Worm (Caenorhabditis elegans) whole organism, young adult: ENCODE data around the gene ogdh-1.
A peak's percentile ranks its signal among the peaks of the same experiment; 100 is the strongest.

ENCODE experiments used
- B0035.1 ChIP-seq: sonication (generic microtip); optimal IDR thresholded peaks from 2 replicates; lab custom pipeline; 2016; ENCODE audit warnings: missing genetic modification characterization, mild to moderate bottlenecking, missing compliant biosample characterization, missing genotype, missing genetic modification reagents
- F49E8.2 ChIP-seq: sonication (generic microtip); optimal IDR thresholded peaks from 3 replicates; lab custom pipeline; 2017; ENCODE audit warnings: missing genetic modification characterization, mild to moderate bottlenecking, missing compliant biosample characterization, antibody characterized with exemption, moderate library complexity; ENCODE audit not compliant: insufficient read depth
- aptf-3 ChIP-seq: fragments of 200-800 bp; sonication (Bioruptor generic); IDR thresholded peaks from 2 replicates; pipeline ENCODE4 v1.3.6; 2022; ENCODE audit warnings: missing genetic modification characterization, missing compliant biosample characterization
- attf-6 ChIP-seq: fragments of 200-800 bp; sonication (Bioruptor generic); IDR thresholded peaks from 2 replicates; pipeline ENCODE4 v1.3.6; 2022; ENCODE audit warnings: missing genetic modification reagents, missing genetic modification characterization, missing compliant biosample characterization
- cebp-1 ChIP-seq, 2 experiments: fragments of 200-800 bp in 1 of 2; sonication (Bioruptor generic) in 1 of 2; sonication (generic microtip) in 1 of 2; IDR thresholded peaks in 1 of 2; optimal IDR thresholded peaks in 1 of 2; 2 replicates each; pipeline versions ENCODE4 v1.3.6 to Lab custom; 2017 to 2022; ENCODE audit warnings: missing compliant biosample characterization in 2 of 2, missing genetic modification characterization in 2 of 2, mild to moderate bottlenecking in 1 of 2, missing genetic modification reagents in 1 of 2, moderate library complexity in 1 of 2
- ceh-100 ChIP-seq: fragments of 200-800 bp; sonication (Bioruptor generic); IDR thresholded peaks from 2 replicates; pipeline ENCODE4 v1.3.6; 2022; ENCODE audit warnings: missing genetic modification reagents, missing genetic modification characterization, missing compliant biosample characterization
- ceh-40 ChIP-seq: fragments of 200-800 bp; sonication (Bioruptor generic); IDR thresholded peaks from 2 replicates; pipeline ENCODE4 v1.3.6; 2022; ENCODE audit warnings: missing genetic modification characterization, missing compliant biosample characterization
- ceh-79 ChIP-seq: sonication (generic microtip); optimal IDR thresholded peaks from 2 replicates; lab custom pipeline; 2017; ENCODE audit warnings: mild to moderate bottlenecking, missing genetic modification characterization, missing compliant biosample characterization
- dox-1 ChIP-seq: fragments of 200-800 bp; sonication (Bioruptor generic); IDR thresholded peaks from 2 replicates; pipeline ENCODE4 v1.3.6; 2022; ENCODE audit warnings: missing genetic modification reagents, missing genetic modification characterization, missing compliant biosample characterization
- egl-44 ChIP-seq: fragments of 200-800 bp; sonication (Bioruptor generic); IDR thresholded peaks from 2 replicates; pipeline ENCODE4 v1.3.6; 2022; ENCODE audit warnings: missing genetic modification reagents, missing genetic modification characterization, missing compliant biosample characterization
- ets-4 ChIP-seq: fragments of 200-800 bp; sonication (Bioruptor generic); optimal IDR thresholded peaks from 2 replicates; lab custom pipeline; 2018; ENCODE audit warnings: mild to moderate bottlenecking, missing genetic modification characterization, missing compliant biosample characterization
- gei-17 ChIP-seq: fragments of 200-800 bp; sonication (Bioruptor generic); optimal IDR thresholded peaks from 2 replicates; lab custom pipeline; 2018; ENCODE audit warnings: mild to moderate bottlenecking, missing genetic modification characterization, missing compliant biosample characterization
- hlh-26 ChIP-seq: fragments of 200-800 bp; sonication (Bioruptor generic); conservative IDR thresholded peaks from 2 replicates; pipeline ENCODE4 v1.3.6; 2022; ENCODE audit warnings: missing genetic modification reagents, missing genetic modification characterization, missing compliant biosample characterization
- hmg-1.2 ChIP-seq: fragments of 200-800 bp; sonication (Bioruptor generic); IDR thresholded peaks from 2 replicates; pipeline ENCODE4 v1.3.6; 2022; ENCODE audit warnings: missing genetic modification reagents, missing genetic modification characterization, missing compliant biosample characterization
- hrde-1 ChIP-seq: sonication (generic microtip); optimal IDR thresholded peaks from 2 replicates; lab custom pipeline; 2016; ENCODE audit warnings: missing genetic modification characterization, mild to moderate bottlenecking, missing compliant biosample characterization, moderate library complexity, missing genotype, missing genetic modification reagents, borderline replicate concordance
- let-526 ChIP-seq: fragments of 200-800 bp; sonication (Bioruptor generic); IDR thresholded peaks from 2 replicates; pipeline ENCODE4 v1.3.6; 2022; ENCODE audit warnings: missing genetic modification reagents, missing genetic modification characterization, missing compliant biosample characterization
- lsl-1 ChIP-seq: fragments of 200-800 bp; sonication (Bioruptor generic); optimal IDR thresholded peaks from 2 replicates; lab custom pipeline; 2018; ENCODE audit warnings: mild to moderate bottlenecking, missing genetic modification characterization, moderate library complexity, missing compliant biosample characterization
- lsy-27 ChIP-seq: sonication (generic microtip); optimal IDR thresholded peaks from 2 replicates; lab custom pipeline; 2017; ENCODE audit warnings: missing genetic modification characterization, mild to moderate bottlenecking, missing compliant biosample characterization, antibody characterized with exemption, missing genotype, borderline replicate concordance; ENCODE audit not compliant: insufficient read depth
- mel-28 ChIP-seq: sonication (generic microtip); optimal IDR thresholded peaks from 2 replicates; lab custom pipeline; 2016; ENCODE audit warnings: borderline replicate concordance, mild to moderate bottlenecking, missing genetic modification characterization, missing compliant biosample characterization
- mxl-1 ChIP-seq: sonication (generic microtip); optimal IDR thresholded peaks from 2 replicates; lab custom pipeline; 2016; ENCODE audit warnings: missing genetic modification characterization, missing compliant biosample characterization
- nhr-120 ChIP-seq: fragments of 200-800 bp; sonication (Bioruptor generic); IDR thresholded peaks from 2 replicates; pipeline ENCODE4 v1.3.6; 2022; ENCODE audit warnings: missing genetic modification characterization, missing compliant biosample characterization
- nhr-179 ChIP-seq: sonication (generic microtip); optimal IDR thresholded peaks from 2 replicates; lab custom pipeline; 2016; ENCODE audit warnings: mild to moderate bottlenecking, missing genetic modification characterization, missing compliant biosample characterization
- repo-1 ChIP-seq: sonication (generic microtip); optimal IDR thresholded peaks from 2 replicates; lab custom pipeline; 2017; ENCODE audit warnings: mild to moderate bottlenecking, missing genetic modification characterization, missing compliant biosample characterization
- sea-2 ChIP-seq: fragments of 200-800 bp; sonication (Bioruptor generic); IDR thresholded peaks from 2 replicates; pipeline ENCODE4 v1.3.6; 2022; ENCODE audit warnings: missing genetic modification characterization, missing compliant biosample characterization
- snpc-1.3 ChIP-seq: sonication (generic microtip); optimal IDR thresholded peaks from 2 replicates; lab custom pipeline; 2017; ENCODE audit warnings: missing genetic modification characterization, mild to moderate bottlenecking, missing compliant biosample characterization, antibody characterized with exemption, moderate library complexity, missing genotype, missing genetic modification reagents; ENCODE audit not compliant: insufficient read depth
- snpc-3.4 ChIP-seq: sonication (generic microtip); optimal IDR thresholded peaks from 2 replicates; lab custom pipeline; 2017; ENCODE audit warnings: missing genetic modification characterization, mild to moderate bottlenecking, missing compliant biosample characterization, antibody characterized with exemption, moderate library complexity, missing genotype, missing genetic modification reagents
- snpc-4 ChIP-seq, 5 experiments: fragments of 150-350 bp in 1 of 5; sonication (generic microtip) in 4 of 5; optimal IDR thresholded peaks; 2 replicates each; lab custom pipeline; 2014 to 2018; ENCODE audit warnings: missing genetic modification characterization in 5 of 5, missing biosample characterization in 3 of 5, antibody characterized with exemption in 2 of 5, mild to moderate bottlenecking in 2 of 5, missing compliant biosample characterization in 2 of 5, missing genotype in 2 of 5, moderate library complexity in 2 of 5, missing genetic modification reagents in 1 of 5
- sptf-2 ChIP-seq: fragments of 200-800 bp; sonication (Bioruptor generic); optimal IDR thresholded peaks from 2 replicates; lab custom pipeline; 2018; ENCODE audit warnings: mild to moderate bottlenecking, missing genetic modification characterization, missing compliant biosample characterization
- tbx-9 ChIP-seq: sonication (generic microtip); optimal IDR thresholded peaks from 2 replicates; lab custom pipeline; 2016; ENCODE audit warnings: borderline replicate concordance, missing genetic modification characterization, inconsistent platforms, missing compliant biosample characterization
- zfh-2 ChIP-seq: fragments of 200-800 bp; sonication (Bioruptor generic); conservative IDR thresholded peaks from 2 replicates; pipeline ENCODE4 v1.3.6; 2022; ENCODE audit warnings: missing genetic modification reagents, missing genetic modification characterization, missing compliant biosample characterization
- ztf-18 ChIP-seq: sonication (generic microtip); optimal IDR thresholded peaks from 2 replicates; lab custom pipeline; 2016; ENCODE audit warnings: missing genotype, mild to moderate bottlenecking, missing genetic modification characterization, missing compliant biosample characterization
- ztf-22 ChIP-seq: fragments of 200-800 bp; sonication (Bioruptor generic); optimal IDR thresholded peaks from 2 replicates; lab custom pipeline; 2018; ENCODE audit warnings: mild to moderate bottlenecking, missing genetic modification characterization, moderate library complexity, missing compliant biosample characterization
- ztf-25 ChIP-seq: fragments of 200-800 bp; sonication (Bioruptor generic); IDR thresholded peaks from 2 replicates; pipeline ENCODE4 v1.3.6; 2022; ENCODE audit warnings: missing genetic modification reagents, missing genetic modification characterization, missing compliant biosample characterization

ogdh-1 gene

DNA sequence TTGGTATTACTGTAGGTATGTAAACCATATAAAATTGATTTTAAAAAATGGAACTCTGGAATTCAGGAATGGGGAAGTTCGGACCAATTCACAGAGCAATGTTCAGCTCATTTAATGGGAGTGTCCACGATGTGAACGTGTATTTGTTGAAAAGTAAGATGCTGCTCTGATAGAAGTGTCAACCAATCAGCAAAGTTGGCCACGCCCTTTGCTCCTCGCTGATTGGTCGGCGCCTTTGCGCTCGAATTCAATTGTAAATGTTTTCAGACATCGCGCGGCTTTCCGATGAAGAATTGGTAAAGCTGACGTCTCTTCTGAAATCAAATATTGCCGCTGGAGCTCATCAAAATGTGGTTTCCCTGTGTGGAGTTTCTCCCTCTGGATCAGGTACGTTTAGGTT is 20.7 kb downstream of the ogdh-1 start:
- no peak for TF ChIP-seq gei-17 (GFP tag; lab: Kevin White, UChicago)
- no peak for TF ChIP-seq repo-1
- no peak for TF ChIP-seq lsy-27
- TF ChIP-seq sptf-2, result no peak
- no peak for TF ChIP-seq ztf-18 (tag; lab: Kevin White, UChicago)
- TF ChIP-seq ceh-79 (tag; lab: Kevin White, UChicago), result no peak
- no peak for TF ChIP-seq ets-4 (GFP tag; lab: Kevin White, UChicago)

DNA sequence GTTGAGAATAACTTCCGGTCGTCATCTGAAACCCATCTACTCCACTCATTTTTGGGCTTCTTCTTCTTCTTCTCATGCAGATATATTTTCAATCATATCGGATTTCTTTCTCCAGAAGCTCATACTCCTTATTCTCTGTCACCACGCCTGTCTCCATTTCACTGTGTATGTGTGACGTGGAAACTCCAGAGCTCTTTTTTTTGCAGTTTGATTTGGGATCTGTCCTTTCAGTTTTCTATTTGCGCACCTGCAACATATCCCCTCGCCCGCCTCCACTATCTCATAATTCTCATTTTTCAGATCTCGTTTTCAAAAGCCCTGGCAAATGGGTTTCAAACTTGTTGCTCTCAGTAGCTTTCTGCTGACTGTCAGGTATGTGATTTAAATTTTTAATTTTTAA is 25.1 kb downstream of the ogdh-1 start, which contains the start of gene kin-36:
TSS of gene kin-36 (plus strand) at position 301 of the 400 bp plus-strand sequence.
- TF ChIP-seq hlh-26 (GFP tag; lab: Robert Waterston, UW) (no peak), ztf-25 (no peak), ztf-22 (GFP tag; lab: Kevin White, UChicago) (no peak), tbx-9 (tag; lab: Kevin White, UChicago) (no peak), egl-44 (GFP tag; lab: Robert Waterston, UW) (no peak), cebp-1 (GFP tag; IDR thresholded peaks at IDR 0.05; lab: Robert Waterston, UW) (no peak), cebp-1 (tag; optimal IDR thresholded peaks at IDR 0.05; lab: Kevin White, UChicago) (no peak), snpc-3.4 (tag; lab: Kevin White, UChicago) (no peak), nhr-179 (tag; lab: Kevin White, UChicago) (no peak), nhr-120 (GFP tag; lab: Robert Waterston, UW) (no peak), aptf-3 (GFP tag; lab: Robert Waterston, UW) (no peak), hmg-1.2 (no peak), F49E8.2 (tag; lab: Kevin White, UChicago) (no peak), sea-2 (GFP tag; lab: Robert Waterston, UW) (no peak), attf-6 (GFP tag; lab: Robert Waterston, UW) (no peak)

DNA sequence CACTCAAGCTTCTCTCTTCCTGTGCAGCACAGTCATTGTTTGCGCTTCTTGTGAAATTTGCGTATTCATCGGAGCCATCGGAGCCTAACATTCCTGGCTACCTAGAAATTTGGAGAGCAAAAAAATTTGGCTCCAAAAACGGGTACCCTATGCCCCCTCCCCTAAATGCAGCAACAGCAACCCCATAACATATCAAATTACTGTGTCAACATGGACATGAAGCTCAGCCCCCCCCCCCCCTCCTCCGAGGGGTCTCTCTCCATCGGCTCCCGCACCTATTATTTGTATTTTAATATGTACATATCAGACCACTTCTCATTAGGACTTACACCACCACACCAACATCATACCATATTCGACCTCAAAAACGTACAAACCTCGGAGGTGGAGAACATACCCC is 29.5 kb downstream of the ogdh-1 start:
- TF ChIP-seq snpc-1.3 (tag; lab: Kevin White, UChicago) (no peak), zfh-2 (GFP tag; lab: Robert Waterston, UW) (peak; percentile 55; the same call in 1 of the 2 replicates), B0035.1 (tag; lab: Kevin White, UChicago) (no peak), lsy-27 (no peak)

DNA sequence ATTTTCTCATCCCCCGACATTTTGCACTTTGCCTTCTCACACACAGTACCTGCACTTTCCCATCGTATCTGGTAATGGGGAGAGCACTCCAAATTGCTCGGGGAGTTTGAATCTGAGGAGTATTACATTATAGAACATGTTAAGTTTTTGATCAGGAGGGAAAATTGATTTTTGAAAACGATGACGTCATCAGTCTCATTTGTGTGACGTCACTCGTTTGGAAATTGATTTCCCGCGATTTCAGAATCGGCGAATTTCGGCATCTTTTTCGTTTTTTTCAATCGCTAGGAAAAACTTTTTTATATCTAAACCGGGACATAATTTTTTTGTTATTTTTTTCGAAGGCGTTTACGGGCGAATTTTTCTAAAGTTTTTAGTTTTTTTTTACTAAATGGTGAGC is 30.5 kb downstream of the ogdh-1 start:
- TF ChIP-seq let-526, result no peak
- TF ChIP-seq lsl-1 (GFP tag; lab: Kevin White, UChicago), result no peak
- TF ChIP-seq hrde-1 (tag; lab: Kevin White, UChicago), result no peak
- no peak for TF ChIP-seq ceh-100 (GFP tag; lab: Robert Waterston, UW)

DNA sequence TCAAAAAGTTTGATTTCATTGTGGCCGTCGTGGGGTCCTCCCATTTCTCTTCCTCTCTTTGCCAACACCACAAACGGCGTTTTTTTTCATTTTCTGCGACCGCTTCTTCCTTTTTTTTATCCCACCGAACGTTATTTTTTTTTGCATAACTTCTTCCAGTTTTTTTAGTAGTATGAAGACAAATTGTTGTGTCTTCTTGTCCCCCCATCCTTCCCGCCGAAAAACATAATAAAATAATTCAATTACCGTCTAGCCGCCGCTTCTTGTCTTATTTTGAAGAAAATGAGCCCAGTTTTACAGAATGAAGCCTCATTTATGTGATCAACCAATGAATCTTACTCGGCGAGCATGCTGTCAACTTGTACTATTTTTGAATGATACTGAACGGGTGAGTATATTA is 34.6 kb downstream of the ogdh-1 start, which contains the start of gene F29B9.12:
TSS of gene F29B9.12 (plus strand) at position 301 of the 400 bp plus-strand sequence.
- TF ChIP-seq snpc-4 (GFP tag; optimal IDR thresholded peaks at IDR 0.05; lab: Kevin White, UChicago) (no peak), snpc-4 (tag; optimal IDR thresholded peaks at IDR 0.05; lab: Kevin White, UChicago) (no peak), dox-1 (GFP tag; lab: Robert Waterston, UW) (no peak), mxl-1 (tag; lab: Kevin White, UChicago) (no peak), ceh-40 (no peak), ceh-79 (tag; lab: Kevin White, UChicago) (no peak), mel-28 (tag; lab: Kevin White, UChicago) (no peak), tbx-9 (tag; lab: Kevin White, UChicago) (no peak)
